Worm (Caenorhabditis elegans) whole organism, dauer: ENCODE results near the gene T05H10.1.

ENCODE experiments used
- unc-62 ChIP-seq: sonication (generic microtip); optimal IDR thresholded peaks from 2 replicates; lab custom pipeline; 2017; ENCODE audit warnings: missing biosample characterization, missing genetic modification reagents, missing genetic modification characterization

The T05H10.1 gene

ce11 chrII:8042289-8042688 lies at the start of gene T05H10.1:
Gene T05H10.1, plus strand, starts transcription at chrII:8042589.
- no peak for TF ChIP-seq unc-62 (GFP tag; lab: Kevin White, UChicago)

DNA sequence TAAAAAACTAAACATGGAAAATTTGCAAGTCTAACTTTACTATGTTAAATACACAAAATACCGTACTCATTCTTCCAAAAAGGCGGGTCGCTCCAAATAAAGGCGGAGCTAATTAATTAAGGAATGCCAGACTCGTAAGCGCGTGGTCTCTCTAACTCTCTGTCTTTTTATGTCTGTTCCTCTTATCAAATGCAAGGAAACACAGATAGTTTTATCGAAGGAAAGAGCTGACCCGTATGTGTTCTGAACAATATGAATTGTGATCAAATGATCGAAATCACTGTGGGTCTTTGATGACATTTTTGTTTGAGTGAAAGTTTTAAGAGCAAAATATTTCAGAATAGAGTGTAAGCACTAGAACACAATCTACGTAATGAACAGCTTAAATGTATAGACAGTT lies 41.0 kb upstream of the T05H10.1 start:
- TF ChIP-seq unc-62 (GFP tag; lab: Kevin White, UChicago): no peak

- no peak for TF ChIP-seq unc-62 (GFP tag; lab: Kevin White, UChicago)
These were observed 38.2 kb upstream of the T05H10.1 start, which contains the start of gene pgp-11 for ce11 chrII:8004157-8004556. Gene pgp-11, minus strand, starts transcription at chrII:8004257.

ce11 chrII:8004752-8005151 lies 37.6 kb upstream of the T05H10.1 start:
- TF ChIP-seq unc-62 (GFP tag; lab: Kevin White, UChicago): no peak

DNA sequence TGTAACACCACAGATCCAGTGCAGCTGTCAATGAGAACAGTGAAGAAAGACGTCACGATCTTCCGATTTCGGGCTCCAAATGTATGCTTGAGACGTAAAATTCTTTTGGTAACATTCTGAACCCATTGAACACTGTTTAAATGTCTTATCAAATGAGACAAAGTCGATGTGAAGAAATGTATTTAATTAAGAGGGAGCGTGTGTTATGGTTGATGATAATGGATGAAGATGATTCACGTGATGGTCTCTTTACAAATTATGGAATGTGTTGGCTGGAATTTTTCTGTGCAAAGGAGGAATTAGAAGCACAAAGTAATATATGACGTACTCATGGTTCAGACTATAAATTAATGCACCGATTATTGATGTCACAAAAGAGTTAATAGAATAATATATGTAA lies 35.4 kb upstream of the T05H10.1 start:
- TF ChIP-seq unc-62 (GFP tag; lab: Kevin White, UChicago): no peak

- no peak for TF ChIP-seq unc-62 (GFP tag; lab: Kevin White, UChicago)
These were observed 34.1 kb upstream of the T05H10.1 start, which contains the start of gene glna-2 for ce11 chrII:8008334-8008733. Gene glna-2, plus strand, starts transcription at chrII:8008634.

- no peak for TF ChIP-seq unc-62 (GFP tag; lab: Kevin White, UChicago)
These were observed 30.0 kb upstream of the T05H10.1 start, which contains the start of gene DH11.2 for ce11 chrII:8012071-8013031. Gene DH11.2, plus strand, starts transcription at chrII:8012816.

DNA sequence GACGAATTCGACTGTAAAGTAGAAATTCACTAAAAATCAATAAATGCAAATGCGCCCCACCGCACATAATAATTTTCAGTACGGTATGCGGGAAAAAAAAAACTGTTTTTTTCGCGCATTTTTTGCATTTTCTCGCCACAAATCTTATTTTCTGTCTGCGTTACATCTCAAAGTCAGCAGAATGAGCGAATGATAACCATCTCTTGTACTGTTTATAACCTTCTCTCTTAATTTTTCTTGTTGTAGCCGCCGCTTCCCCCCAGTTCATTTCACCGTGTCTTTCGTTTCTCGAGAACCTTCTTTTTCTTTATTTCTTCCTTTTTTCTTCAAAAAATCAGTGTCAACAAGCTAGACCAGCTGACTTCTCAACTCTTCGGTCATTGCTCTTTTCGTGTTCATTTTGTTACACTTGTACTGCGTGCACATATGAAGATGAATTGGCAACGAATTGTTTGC lies 26.9 kb upstream of the T05H10.1 start:
- no peak for TF ChIP-seq unc-62 (GFP tag; lab: Kevin White, UChicago)

ce11 chrII:8016167-8016566 lies 26.2 kb upstream of the T05H10.1 start:
- TF ChIP-seq unc-62 (GFP tag; lab: Kevin White, UChicago): no peak

- TF ChIP-seq unc-62 (GFP tag; lab: Kevin White, UChicago): no peak
These were observed 25.6 kb upstream of the T05H10.1 start for ce11 chrII:8016761-8017160.

ce11 chrII:8017380-8017779 lies 25.0 kb upstream of the T05H10.1 start, which contains the start of gene zyg-11:
Gene zyg-11, plus strand, starts transcription at chrII:8017680.
- TF ChIP-seq unc-62 (GFP tag; lab: Kevin White, UChicago): no peak

ce11 chrII:8020580-8021044 lies 21.8 kb upstream of the T05H10.1 start:
- TF ChIP-seq unc-62 (GFP tag; lab: Kevin White, UChicago): no peak

ce11 chrII:8022461-8022860 lies 19.9 kb upstream of the T05H10.1 start, which contains the start of gene hda-2:
Gene hda-2, minus strand, starts transcription at chrII:8022561.
- no peak for TF ChIP-seq unc-62 (GFP tag; lab: Kevin White, UChicago)

DNA sequence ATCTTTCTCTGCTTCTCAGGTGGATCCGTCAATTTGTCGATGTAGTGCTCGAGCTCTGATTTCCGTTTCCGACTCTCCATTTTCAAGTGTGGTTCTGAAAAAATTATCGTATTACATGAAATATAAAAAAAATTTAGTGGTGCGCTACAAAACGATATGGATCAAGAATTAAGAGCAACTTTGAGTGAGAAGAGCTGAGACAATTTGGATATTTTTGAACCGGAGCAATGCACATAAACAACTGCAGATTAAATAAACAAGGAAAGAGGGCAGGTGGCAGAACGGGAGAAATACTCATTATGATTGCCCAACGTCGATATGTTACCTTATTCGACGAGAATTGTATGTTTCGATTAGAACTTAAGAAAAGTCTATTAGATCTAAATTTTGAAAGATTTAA lies 14.7 kb upstream of the T05H10.1 start, which contains the start of gene swsn-7:
swsn-7 (minus strand) TSS at position 101 of the 400 bp plus-strand sequence.
- TF ChIP-seq unc-62 (GFP tag; lab: Kevin White, UChicago): no peak

DNA sequence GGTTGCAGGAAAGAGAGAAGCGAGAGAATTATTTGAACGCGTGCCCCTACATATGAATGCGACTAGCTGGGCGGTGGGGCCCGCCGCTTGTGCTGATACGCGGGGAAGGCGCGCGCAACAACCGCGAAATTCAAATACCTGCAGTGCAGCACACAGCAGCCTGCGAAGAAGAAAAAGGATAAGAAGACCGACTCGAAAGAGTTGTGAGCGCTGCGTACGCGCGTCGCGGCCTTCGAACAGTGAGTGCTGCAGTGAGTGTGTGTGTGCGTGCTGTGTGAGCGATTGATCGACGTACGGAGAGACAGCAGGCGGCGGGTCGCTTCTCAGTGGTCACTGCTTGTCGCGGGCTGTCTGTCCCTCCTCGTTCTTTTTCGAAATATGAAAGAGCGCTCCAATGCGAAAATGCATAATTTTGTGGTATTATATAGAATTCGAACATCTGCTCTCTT lies 14.1 kb upstream of the T05H10.1 start:
- no peak for TF ChIP-seq unc-62 (GFP tag; lab: Kevin White, UChicago)

- no peak for TF ChIP-seq unc-62 (GFP tag; lab: Kevin White, UChicago)
These were observed 13.7 kb upstream of the T05H10.1 start for ce11 chrII:8028730-8029129.
